Fruit fly (Drosophila melanogaster) whole organism, prepupa: Measurements from ENCODE around the gene bchs.

Source experiments
- CG10631 ChIP-seq: fragments of 200-800 bp; sonication (Bioruptor generic); optimal IDR thresholded peaks from 2 replicates; lab custom pipeline; 2016; ENCODE audit warnings: missing biosample characterization, missing genetic modification characterization
- CG6808 ChIP-seq: fragments of 200-800 bp; sonication (Bioruptor generic); optimal IDR thresholded peaks from 3 replicates; lab custom pipeline; 2017; ENCODE audit warnings: missing biosample characterization, missing genetic modification characterization, mild to moderate bottlenecking, moderate library complexity, missing genetic modification reagents
- CG6854 ChIP-seq: fragments of 200-800 bp; sonication (Bioruptor generic); optimal IDR thresholded peaks from 2 replicates; lab custom pipeline; 2017; ENCODE audit warnings: missing biosample characterization, mild to moderate bottlenecking, missing genetic modification characterization
- CG8632 ChIP-seq: fragments of 200-800 bp; sonication (Bioruptor generic); optimal IDR thresholded peaks from 3 replicates; lab custom pipeline; 2016; ENCODE audit warnings: missing biosample characterization, missing genetic modification characterization
- Hr39 ChIP-seq: fragments of 200-800 bp; sonication (Bioruptor generic); optimal IDR thresholded peaks from 2 replicates; lab custom pipeline; 2016; ENCODE audit warnings: missing biosample characterization, missing genetic modification characterization
- cyc ChIP-seq: fragments of 200-800 bp; sonication (Bioruptor generic); optimal IDR thresholded peaks from 3 replicates; lab custom pipeline; 2016; ENCODE audit warnings: missing biosample characterization, missing genetic modification characterization
- fd59A ChIP-seq: fragments of 200-800 bp; sonication (Bioruptor generic); optimal IDR thresholded peaks from 2 replicates; lab custom pipeline; 2017; ENCODE audit warnings: missing biosample characterization, mild to moderate bottlenecking, missing genetic modification characterization, missing genetic modification reagents

Gene bchs

DNA sequence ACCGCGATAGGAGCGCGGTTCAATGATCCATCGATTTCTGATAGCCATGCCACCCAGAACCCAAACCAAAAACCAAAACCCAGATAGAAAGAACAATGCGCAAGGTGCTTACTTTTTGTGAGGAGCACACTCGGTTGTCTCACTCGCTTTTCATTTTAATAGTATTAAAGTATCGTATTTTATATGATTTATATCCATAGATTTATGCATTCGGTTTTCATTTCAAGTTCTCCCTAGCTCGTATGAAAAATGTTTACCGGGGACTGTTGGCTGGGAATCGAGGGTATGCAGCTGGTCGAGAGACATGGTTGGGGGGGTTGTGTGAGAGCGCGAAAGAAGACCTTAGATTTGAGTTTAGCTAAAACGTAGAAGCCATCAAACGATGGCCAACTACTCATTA is 65.0 kb downstream of the bchs start (continued):
- TF ChIP-seq fd59A (GFP tag; lab: Kevin White, UChicago) (no peak), CG8632 (GFP tag; lab: Kevin White, UChicago) (no peak), Hr39 (GFP tag; lab: Kevin White, UChicago) (peak; percentile 47), cyc (GFP tag; lab: Kevin White, UChicago) (peak; percentile 25), CG6854 (no peak), CG6808 (GFP tag; lab: Kevin White, UChicago) (no peak), CG10631 (GFP tag; lab: Kevin White, UChicago) (no peak)
- TF ChIP-seq, all 60 proteins: peak for 15
